Worm (Caenorhabditis elegans) whole organism, L4 larva: Measurements from ENCODE around the gene cyp-25A3.

Experiments
- fos-1 ChIP-seq: fragments of 150-350 bp; optimal IDR thresholded peaks from 2 replicates; lab custom pipeline; 2014; ENCODE audit warnings: missing biosample characterization, missing genetic modification characterization
- nhr-77 ChIP-seq: fragments of 150-350 bp; optimal IDR thresholded peaks from 2 replicates; lab custom pipeline; 2014; ENCODE audit warnings: missing biosample characterization, missing genetic modification characterization
- unc-62 ChIP-seq, 3 experiments: fragments of 150-350 bp in 1 of 3; sonication (generic microtip); optimal IDR thresholded peaks in 2 of 3; peaks in 1 of 3; 1 replicate in 1 of 3; 2 replicates in 2 of 3; lab custom pipeline; 2014 to 2017; ENCODE audit warnings: missing biosample characterization in 3 of 3, missing genetic modification characterization in 3 of 3, missing genetic modification reagents in 3 of 3, missing genotype in 1 of 3

DNA sequence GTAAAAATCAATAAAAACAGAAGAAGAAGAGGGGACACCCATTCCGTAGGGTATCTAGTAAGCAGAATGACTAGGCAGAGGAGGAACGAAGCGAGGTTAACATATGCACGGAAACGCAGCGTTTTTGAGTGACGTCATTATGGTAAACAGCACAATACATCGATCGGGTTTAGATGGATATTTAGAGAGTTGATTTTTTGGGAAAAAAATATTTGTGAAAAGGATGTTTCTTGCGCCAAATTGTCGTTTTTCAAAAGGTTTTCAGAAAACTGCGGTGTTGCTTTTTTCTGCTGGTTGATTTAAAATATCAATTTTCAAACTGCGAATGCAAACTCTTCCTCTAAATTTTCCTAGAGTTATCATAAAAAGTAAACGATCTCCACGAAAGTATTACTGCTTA is 8.2 kb downstream of the cyp-25A3 start, which contains the start of gene C36A4.10:
- no peak for TF ChIP-seq unc-62 (GFP tag; optimal IDR thresholded peaks at IDR 0.05 in 1 of 2; lab: Kevin White, UChicago)
- no peak for TF ChIP-seq unc-62 (tag; optimal IDR thresholded peaks at IDR 0.05; lab: Kevin White, UChicago)
- TF ChIP-seq fos-1 (tag; lab: Kevin White, UChicago): no peak
- TF ChIP-seq nhr-77: no peak
